Fruit fly (Drosophila melanogaster) whole organism, wandering third instar larva: Measurements from ENCODE around the gene CG14410.

Experiments
- Abd-B ChIP-seq: fragments of >200 bp; optimal IDR thresholded peaks from 2 replicates; lab custom pipeline; 2017; ENCODE audit warnings: missing biosample characterization, missing genetic modification characterization
- CG32264 ChIP-seq: fragments of 200-800 bp; sonication (Bioruptor generic); optimal IDR thresholded peaks from 2 replicates; lab custom pipeline; 2016; ENCODE audit warnings: missing biosample characterization, missing genetic modification characterization
- CG9705 ChIP-seq: fragments of 200-800 bp; sonication (Bioruptor generic); optimal IDR thresholded peaks from 2 replicates; lab custom pipeline; 2018; ENCODE audit warnings: missing biosample characterization, mild to moderate bottlenecking, missing genetic modification characterization
- CrebA ChIP-seq: fragments of 200-800 bp; sonication (Bioruptor generic); optimal IDR thresholded peaks from 2 replicates; lab custom pipeline; 2016; ENCODE audit warnings: missing biosample characterization, mild to moderate bottlenecking, missing genetic modification characterization, borderline replicate concordance
- Dfd ChIP-seq: fragments of >200 bp; optimal IDR thresholded peaks from 2 replicates; lab custom pipeline; 2017; ENCODE audit warnings: missing biosample characterization, missing genetic modification characterization
- Dif ChIP-seq: fragments of 200-275, 200-300 bp; sonication (Bioruptor generic); optimal IDR thresholded peaks from 2 replicates; lab custom pipeline; 2018; ENCODE audit warnings: missing biosample characterization, missing genetic modification characterization; ENCODE audit not compliant: partially characterized antibody
- HLH106 ChIP-seq: fragments of 200-800 bp; optimal IDR thresholded peaks from 3 replicates; lab custom pipeline; 2019; ENCODE audit warnings: missing biosample characterization, mild to moderate bottlenecking, missing genetic modification characterization, moderate library complexity
- Hnf4 ChIP-seq: fragments of 200-800 bp; sonication (Bioruptor generic); optimal IDR thresholded peaks from 2 replicates; lab custom pipeline; 2016; ENCODE audit warnings: missing biosample characterization, mild to moderate bottlenecking, missing genetic modification characterization
- Hr83 ChIP-seq: fragments of 200-300 bp; sonication (Bioruptor generic); optimal IDR thresholded peaks from 2 replicates; lab custom pipeline; 2016; ENCODE audit warnings: missing biosample characterization, mild to moderate bottlenecking, missing genetic modification characterization, moderate library complexity; ENCODE audit not compliant: poor library complexity, severe bottlenecking
- Jra ChIP-seq: sonication (Bioruptor generic); optimal IDR thresholded peaks from 2 replicates; lab custom pipeline; 2016; ENCODE audit warnings: missing biosample characterization, missing genetic modification characterization
- Myc ChIP-seq: fragments of >200 bp; optimal IDR thresholded peaks from 2 replicates; lab custom pipeline; 2017
- N ChIP-seq: fragments of >200 bp; optimal IDR thresholded peaks from 2 replicates; lab custom pipeline; 2018; ENCODE audit warnings: missing biosample characterization, missing external identifiers, missing genetic modification characterization
- OdsH ChIP-seq: fragments of 200-800 bp; sonication (Bioruptor generic); optimal IDR thresholded peaks from 2 replicates; lab custom pipeline; 2016; ENCODE audit warnings: missing biosample characterization, mild to moderate bottlenecking, missing genetic modification characterization
- Rel ChIP-seq, 2 experiments: fragments of 200-800 bp; sonication (Bioruptor generic) in 1 of 2; optimal IDR thresholded peaks; 2 replicates in 1 of 2; 3 replicates in 1 of 2; lab custom pipeline; 2016 to 2019; ENCODE audit warnings: mild to moderate bottlenecking in 2 of 2, missing biosample characterization in 2 of 2, missing genetic modification characterization in 2 of 2, moderate library complexity in 1 of 2
- Sp1 ChIP-seq: fragments of 200-800 bp; sonication (Bioruptor generic); optimal IDR thresholded peaks from 3 replicates; lab custom pipeline; 2019; ENCODE audit warnings: missing biosample characterization, mild to moderate bottlenecking, missing genetic modification characterization, moderate library complexity
- Vsx2 ChIP-seq: fragments of 200-300, 225-300 bp; sonication (Bioruptor generic); optimal IDR thresholded peaks from 2 replicates; lab custom pipeline; 2018; ENCODE audit warnings: missing biosample characterization, missing genetic modification characterization; ENCODE audit not compliant: partially characterized antibody
- brk ChIP-seq: fragments of 200-800 bp; sonication (Bioruptor generic); optimal IDR thresholded peaks from 2 replicates; lab custom pipeline; 2016; ENCODE audit warnings: missing biosample characterization, mild to moderate bottlenecking, missing genetic modification characterization
- dl ChIP-seq, 2 experiments: fragments of 175-275, 200-275 bp in 1 of 2; fragments of 200-275 bp in 1 of 2; sonication (Bioruptor generic); optimal IDR thresholded peaks; lab custom pipeline; 2018; ENCODE audit warnings: mild to moderate bottlenecking in 2 of 2, missing biosample characterization in 2 of 2, missing genetic modification characterization in 2 of 2, moderate library complexity in 2 of 2; ENCODE audit not compliant: partially characterized antibody in 2 of 2, insufficient read depth in 1 of 2
- dmrt93B ChIP-seq: fragments of 200-800 bp; sonication (Bioruptor generic); optimal IDR thresholded peaks from 2 replicates; lab custom pipeline; 2018; ENCODE audit warnings: missing biosample characterization, mild to moderate bottlenecking, missing genetic modification characterization
- dsf ChIP-seq: sonication (Bioruptor generic); optimal IDR thresholded peaks from 2 replicates; lab custom pipeline; 2016; ENCODE audit warnings: missing biosample characterization, missing genetic modification characterization, borderline replicate concordance
- ey ChIP-seq: fragments of 200-800 bp; sonication (Bioruptor generic); optimal IDR thresholded peaks from 2 replicates; lab custom pipeline; 2016; ENCODE audit warnings: missing biosample characterization, missing genetic modification characterization
- foxo ChIP-seq, 2 experiments: fragments of 200-800 bp; sonication (Bioruptor generic); optimal IDR thresholded peaks; 2 replicates in 1 of 2; 3 replicates in 1 of 2; lab custom pipeline; 2016 to 2017; ENCODE audit warnings: missing biosample characterization in 2 of 2, missing genetic modification characterization in 2 of 2
- fru ChIP-seq: fragments of 200-800 bp; sonication (Bioruptor generic); optimal IDR thresholded peaks from 3 replicates; lab custom pipeline; 2016; ENCODE audit warnings: missing biosample characterization, mild to moderate bottlenecking, missing genetic modification characterization
- h ChIP-seq: fragments of 200-800 bp; sonication (Bioruptor generic); optimal IDR thresholded peaks from 3 replicates; lab custom pipeline; 2016; ENCODE audit warnings: missing biosample characterization, mild to moderate bottlenecking, missing genetic modification characterization
- jim ChIP-seq: fragments of 175-275, 200-325 bp; sonication (Bioruptor generic); optimal IDR thresholded peaks from 2 replicates; lab custom pipeline; 2016; ENCODE audit warnings: missing biosample characterization, mild to moderate bottlenecking, missing genetic modification characterization
- lola ChIP-seq: fragments of >200 bp; optimal IDR thresholded peaks from 2 replicates; lab custom pipeline; 2017; ENCODE audit warnings: missing biosample characterization, missing genetic modification characterization
- psq ChIP-seq: fragments of 200-800 bp; sonication (Bioruptor generic); optimal IDR thresholded peaks from 3 replicates; lab custom pipeline; 2017; ENCODE audit warnings: missing biosample characterization, mild to moderate bottlenecking, missing genetic modification characterization, moderate library complexity
- rgr ChIP-seq: fragments of 200-800 bp; sonication (Bioruptor generic); optimal IDR thresholded peaks from 3 replicates; lab custom pipeline; 2016; ENCODE audit warnings: missing biosample characterization, mild to moderate bottlenecking, missing genetic modification characterization
- sv ChIP-seq: fragments of 200-800 bp; sonication (Bioruptor generic); optimal IDR thresholded peaks from 3 replicates; lab custom pipeline; 2016; ENCODE audit warnings: missing biosample characterization, missing genetic modification characterization
- usp ChIP-seq: fragments of >200 bp; optimal IDR thresholded peaks from 2 replicates; lab custom pipeline; 2017; ENCODE audit warnings: missing biosample characterization, missing genetic modification characterization
- woc ChIP-seq: sonication (Bioruptor generic); optimal IDR thresholded peaks from 2 replicates; lab custom pipeline; 2016; ENCODE audit warnings: missing biosample characterization, mild to moderate bottlenecking, missing genetic modification characterization

The CG14410 gene

dm6 chrX:14856261-14856660 is 19.7 kb downstream of the CG14410 start, which contains the start of gene CG9519:
Gene CG9519 (minus strand): TSS chrX:14856361.
- no peak for TF ChIP-seq Vsx2 (GFP tag; lab: Kevin White, UChicago)
- TF ChIP-seq HLH106 (tag; lab: Kevin White, UChicago): no peak
- TF ChIP-seq sv (GFP tag; lab: Kevin White, UChicago): no peak
- no peak for TF ChIP-seq woc (GFP tag; lab: Kevin White, UChicago)
- TF ChIP-seq lola (GFP tag; lab: Kevin White, UChicago): no peak
- no peak for TF ChIP-seq Hr83 (GFP tag; lab: Kevin White, UChicago)
- TF ChIP-seq Rel (GFP tag; optimal IDR thresholded peaks at IDR 0.05; lab: Kevin White, UChicago): no peak
- no peak for TF ChIP-seq Rel (tag; optimal IDR thresholded peaks at IDR 0.05; lab: Kevin White, UChicago)
- TF ChIP-seq brk: no peak
- TF ChIP-seq Sp1 (GFP tag; lab: Kevin White, UChicago): no peak
- no peak for TF ChIP-seq dmrt93B (GFP tag; lab: Kevin White, UChicago)
- no peak for TF ChIP-seq Jra (GFP tag; lab: Kevin White, UChicago)
- no peak for TF ChIP-seq N (GFP tag; lab: Kevin White, UChicago)
- TF ChIP-seq Myc (lab: Kevin White, UChicago): no peak
- no peak for TF ChIP-seq OdsH

dm6 chrX:14857883-14858282 is 21.4 kb downstream of the CG14410 start:
- TF ChIP-seq CG9705 (GFP tag; lab: Kevin White, UChicago) (no peak), jim (GFP tag; lab: Kevin White, UChicago) (no peak), OdsH (no peak)

dm6 chrX:14858951-14859350 is 22.4 kb downstream of the CG14410 start, which contains the start of gene CG46399:
Gene CG46399 (plus strand): TSS chrX:14859251.
- TF ChIP-seq foxo (GFP tag; optimal IDR thresholded peaks at IDR 0.05; lab: Kevin White, UChicago): no peak
- no peak for TF ChIP-seq h (GFP tag; lab: Kevin White, UChicago)
- TF ChIP-seq psq (GFP tag; lab: Kevin White, UChicago): no peak
- TF ChIP-seq woc (GFP tag; lab: Kevin White, UChicago): no peak
- no peak for TF ChIP-seq Myc (lab: Kevin White, UChicago)
- TF ChIP-seq dl (GFP tag; optimal IDR thresholded peaks at IDR 0.05; lab: Kevin White, UChicago; ENCODE audit: insufficient read depth in 1 of 2, partially characterized antibody in 2 of 2): no peak
- no peak for TF ChIP-seq Hr83 (GFP tag; lab: Kevin White, UChicago)
- TF ChIP-seq rgr (GFP tag; lab: Kevin White, UChicago): no peak
- no peak for TF ChIP-seq Dfd (GFP tag; lab: Kevin White, UChicago)
- no peak for TF ChIP-seq Hnf4 (GFP tag; lab: Kevin White, UChicago)
- TF ChIP-seq Sp1 (GFP tag; lab: Kevin White, UChicago): no peak

dm6 chrX:14862494-14862893 is 26.0 kb downstream of the CG14410 start:
- peak; percentile 31 for TF ChIP-seq N (GFP tag; lab: Kevin White, UChicago)
- TF ChIP-seq usp (GFP tag; lab: Kevin White, UChicago): no peak
- TF ChIP-seq Myc (lab: Kevin White, UChicago): peak; percentile 59
- TF ChIP-seq, all 38 proteins: peak for 2

- no peak for TF ChIP-seq ey (GFP tag; lab: Kevin White, UChicago)
- no peak for TF ChIP-seq usp (GFP tag; lab: Kevin White, UChicago)
- no peak for TF ChIP-seq brk
- no peak for TF ChIP-seq Jra (GFP tag; lab: Kevin White, UChicago)
- no peak for TF ChIP-seq dsf (GFP tag; lab: Kevin White, UChicago)
- no peak for TF ChIP-seq rgr (GFP tag; lab: Kevin White, UChicago)
- TF ChIP-seq Dfd (GFP tag; lab: Kevin White, UChicago): no peak
- TF ChIP-seq Dif (GFP tag; lab: Kevin White, UChicago): no peak
- TF ChIP-seq dmrt93B (GFP tag; lab: Kevin White, UChicago): no peak
- TF ChIP-seq fru: no peak
- TF ChIP-seq lola (GFP tag; lab: Kevin White, UChicago): no peak
- TF ChIP-seq CG32264 (GFP tag; lab: Kevin White, UChicago): no peak
- TF ChIP-seq sv (GFP tag; lab: Kevin White, UChicago): no peak
- TF ChIP-seq woc (GFP tag; lab: Kevin White, UChicago): no peak
- no peak for TF ChIP-seq jim (GFP tag; lab: Kevin White, UChicago)
- no peak for TF ChIP-seq CrebA (GFP tag; lab: Kevin White, UChicago)
- no peak for TF ChIP-seq h (GFP tag; lab: Kevin White, UChicago)
- TF ChIP-seq foxo (GFP tag; optimal IDR thresholded peaks at IDR 0.05; lab: Kevin White, UChicago): no peak
- no peak for TF ChIP-seq Abd-B (GFP tag; lab: Kevin White, UChicago)
Observed at dm6 chrX:14866911-14867310, 30.4 kb downstream of the CG14410 start.
